Comparison of ENCODE assay signal across 5 worm cellular contexts in genomic region chrIII:7142172-7142601, ce11.
TF ChIP-seq lines count a peak whose summit lies in the region.

No protein-coding gene starts in this region.

TF ChIP-seq in whole organism, L1 larva, 84 proteins besides CTCF, POLR2A, EP300 and RAD21 (continued from another document and continues in another):
- no peak for TF ChIP-seq lir-3 (tag; optimal IDR thresholded peaks at IDR 0.05; lab: Kevin White, UChicago; ENCODE audit: poor library complexity)
- TF ChIP-seq mdl-1 (tag; optimal IDR thresholded peaks at IDR 0.05; lab: Kevin White, UChicago): no peak
- no peak for TF ChIP-seq unc-98 (GFP tag; IDR thresholded peaks at IDR 0.05; lab: Robert Waterston, UW)
- peak; percentile 35 for TF ChIP-seq lin-14 (GFP tag; optimal IDR thresholded peaks at IDR 0.05; lab: Kevin White, UChicago)
- no peak for TF ChIP-seq pqm-1 (tag; optimal IDR thresholded peaks at IDR 0.05; lab: Kevin White, UChicago)
- no peak for TF ChIP-seq tlp-1 (tag; optimal IDR thresholded peaks at IDR 0.05; lab: Kevin White, UChicago)
- no peak for TF ChIP-seq fkh-8 (tag; optimal IDR thresholded peaks at IDR 0.05; lab: Kevin White, UChicago)
- no peak for TF ChIP-seq nhr-12 (tag; optimal IDR thresholded peaks at IDR 0.05; lab: Kevin White, UChicago)
- peak in 1 of 2 experiments; percentile 30 for TF ChIP-seq lsy-2 (tag; optimal IDR thresholded peaks at IDR 0.05; lab: Kevin White, UChicago)
- no peak for TF ChIP-seq egl-13 (tag; optimal IDR thresholded peaks at IDR 0.05; lab: Kevin White, UChicago)
- no peak for TF ChIP-seq mef-2 (tag; optimal IDR thresholded peaks at IDR 0.05; lab: Kevin White, UChicago)
- peak; percentile 96 for TF ChIP-seq snpc-4 (tag; optimal IDR thresholded peaks at IDR 0.05; lab: Kevin White, UChicago)
- peak; percentile 40 for TF ChIP-seq nhr-20 (tag; optimal IDR thresholded peaks at IDR 0.05; lab: Kevin White, UChicago)
- TF ChIP-seq ztf-4 (tag; optimal IDR thresholded peaks at IDR 0.05; lab: Kevin White, UChicago): no peak
- TF ChIP-seq fkh-10 (GFP tag; optimal IDR thresholded peaks at IDR 0.05; lab: Kevin White, UChicago): no peak
- TF ChIP-seq hlh-4 (tag; optimal IDR thresholded peaks at IDR 0.05; lab: Kevin White, UChicago): no peak
- TF ChIP-seq tbx-2 (tag; optimal IDR thresholded peaks at IDR 0.05; lab: Kevin White, UChicago): no peak
- no peak for TF ChIP-seq unc-86 (tag; optimal IDR thresholded peaks at IDR 0.05; lab: Kevin White, UChicago)
- TF ChIP-seq snu-23 (GFP tag; optimal IDR thresholded peaks at IDR 0.05; lab: Kevin White, UChicago): peak; percentile 45
- no peak for TF ChIP-seq fos-1 (tag; optimal IDR thresholded peaks at IDR 0.05; lab: Kevin White, UChicago)
- no peak for TF ChIP-seq efl-3 (GFP tag; optimal IDR thresholded peaks at IDR 0.05; lab: Kevin White, UChicago)
- TF ChIP-seq elt-3 (tag; optimal IDR thresholded peaks at IDR 0.05; lab: Kevin White, UChicago): no peak
- TF ChIP-seq unc-30 (tag; optimal IDR thresholded peaks at IDR 0.05; lab: Kevin White, UChicago): no peak
- no peak for TF ChIP-seq ets-5 (GFP tag; IDR thresholded peaks at IDR 0.05; lab: Robert Waterston, UW)
- no peak for TF ChIP-seq nhr-11 (tag; optimal IDR thresholded peaks at IDR 0.05; lab: Kevin White, UChicago)
- TF ChIP-seq blmp-1 (tag; optimal IDR thresholded peaks at IDR 0.05; lab: Kevin White, UChicago): no peak
- no peak for TF ChIP-seq sup-37 (GFP tag; optimal IDR thresholded peaks at IDR 0.05; lab: Kevin White, UChicago)
- no peak for TF ChIP-seq aly-2 (tag; optimal IDR thresholded peaks at IDR 0.05; lab: Kevin White, UChicago)

TF ChIP-seq in whole organism, L2 larva, 48 proteins besides CTCF, POLR2A, EP300 and RAD21 (continued from another document):
- no peak for TF ChIP-seq nhr-237 (tag; optimal IDR thresholded peaks at IDR 0.05; lab: Kevin White, UChicago)
- TF ChIP-seq nhr-21 (tag; optimal IDR thresholded peaks at IDR 0.05; lab: Kevin White, UChicago): peak; percentile 10
- TF ChIP-seq nhr-11 (tag; optimal IDR thresholded peaks at IDR 0.05; lab: Kevin White, UChicago): no peak
- peak; percentile 34 for TF ChIP-seq crh-2 (tag; optimal IDR thresholded peaks at IDR 0.05; lab: Kevin White, UChicago)
TF ChIP-seq in whole organism, L2 larva: peak in this region for 11.

TF ChIP-seq in whole organism, L3 larva, 47 proteins besides CTCF, POLR2A, EP300 and RAD21 (continued from another document):
- TF ChIP-seq nhr-12 (tag; optimal IDR thresholded peaks at IDR 0.05; lab: Kevin White, UChicago) (no peak), nhr-25 (tag; optimal IDR thresholded peaks at IDR 0.05; lab: Kevin White, UChicago) (peak; percentile 11), ceh-16 (tag; optimal IDR thresholded peaks at IDR 0.05; lab: Kevin White, UChicago) (no peak), aly-2 (tag; optimal IDR thresholded peaks at IDR 0.05; lab: Kevin White, UChicago) (no peak), nhr-23 (tag; optimal IDR thresholded peaks at IDR 0.05; lab: Kevin White, UChicago) (no peak), nfya-1 (tag; optimal IDR thresholded peaks at IDR 0.05; lab: Kevin White, UChicago; ENCODE audit: insufficient read depth) (peak; percentile 43), R02D3.7 (tag; optimal IDR thresholded peaks at IDR 0.05; lab: Kevin White, UChicago) (no peak), unc-39 (tag; optimal IDR thresholded peaks at IDR 0.05; lab: Kevin White, UChicago) (no peak), snpc-4 (tag; optimal IDR thresholded peaks at IDR 0.05; lab: Kevin White, UChicago) (peak; percentile 97), fkh-10 (GFP tag; optimal IDR thresholded peaks at IDR 0.05; lab: Kevin White, UChicago) (no peak), nhr-76 (tag; optimal IDR thresholded peaks at IDR 0.05; lab: Kevin White, UChicago) (no peak), egl-5 (tag; optimal IDR thresholded peaks at IDR 0.05; lab: Kevin White, UChicago) (no peak), unc-62 (GFP tag; optimal IDR thresholded peaks at IDR 0.05; lab: Kevin White, UChicago) (no peak), daf-12 (tag; optimal IDR thresholded peaks at IDR 0.05; lab: Kevin White, UChicago) (no peak), nhr-43 (tag; optimal IDR thresholded peaks at IDR 0.05; lab: Kevin White, UChicago; ENCODE audit: poor library complexity, severe bottlenecking) (no peak), lin-15B (tag; optimal IDR thresholded peaks at IDR 0.05; lab: Kevin White, UChicago) (no peak), jun-1 (tag; optimal IDR thresholded peaks at IDR 0.05; lab: Kevin White, UChicago) (no peak), elt-2 (tag; optimal IDR thresholded peaks at IDR 0.05; lab: Kevin White, UChicago) (peak; percentile 26), ceh-28 (tag; optimal IDR thresholded peaks at IDR 0.05; lab: Kevin White, UChicago) (no peak), elt-3 (tag; optimal IDR thresholded peaks at IDR 0.05; lab: Kevin White, UChicago) (no peak), mml-1 (tag; optimal IDR thresholded peaks at IDR 0.05; lab: Kevin White, UChicago) (no peak), nhr-67 (tag; optimal IDR thresholded peaks at IDR 0.05; lab: Kevin White, UChicago) (no peak), eor-1 (tag; optimal IDR thresholded peaks at IDR 0.05; lab: Kevin White, UChicago) (no peak), mdl-1 (tag; optimal IDR thresholded peaks at IDR 0.05; lab: Kevin White, UChicago) (no peak), ZK546.5 (tag; optimal IDR thresholded peaks at IDR 0.05; lab: Kevin White, UChicago) (no peak), ztf-4 (tag; optimal IDR thresholded peaks at IDR 0.05; lab: Kevin White, UChicago) (no peak), pha-4 (tag; optimal IDR thresholded peaks at IDR 0.05; lab: Kevin White, UChicago) (no peak), ztf-11 (tag; optimal IDR thresholded peaks at IDR 0.05; lab: Kevin White, UChicago) (no peak), fkh-2 (tag; optimal IDR thresholded peaks at IDR 0.05; lab: Kevin White, UChicago) (no peak), ceh-82 (tag; optimal IDR thresholded peaks at IDR 0.05; lab: Kevin White, UChicago) (no peak), skn-1 (tag; optimal IDR thresholded peaks at IDR 0.05; lab: Kevin White, UChicago) (no peak), zag-1 (tag; optimal IDR thresholded peaks at IDR 0.05; lab: Kevin White, UChicago) (no peak)

TF ChIP-seq in whole organism, L4 larva, 104 proteins besides CTCF, POLR2A, EP300 and RAD21 (continued from another document and continues in another):
- TF ChIP-seq nhr-41 (GFP tag; IDR thresholded peaks at IDR 0.05; lab: Robert Waterston, UW): 0 out of 2 replicates have a peak, but pooled peaks have one; percentile 26
- no peak for TF ChIP-seq lin-39 (tag; optimal IDR thresholded peaks at IDR 0.05; lab: Kevin White, UChicago)
- no peak for TF ChIP-seq nhr-77 (tag; optimal IDR thresholded peaks at IDR 0.05; lab: Kevin White, UChicago)
- peak; percentile 64 for TF ChIP-seq lin-38 (GFP tag; IDR thresholded peaks at IDR 0.05; lab: Robert Waterston, UW)
- TF ChIP-seq R02D3.7 (tag; optimal IDR thresholded peaks at IDR 0.05; lab: Kevin White, UChicago): no peak
- peak; percentile 71 for TF ChIP-seq snpc-1.2 (GFP tag; IDR thresholded peaks at IDR 0.05; lab: Robert Waterston, UW)
- peak; percentile 61; the same call in 1 of the 2 replicates for TF ChIP-seq ceh-44 (GFP tag; IDR thresholded peaks at IDR 0.05; lab: Robert Waterston, UW)
- peak; percentile 63 for TF ChIP-seq mes-2 (tag; optimal IDR thresholded peaks at IDR 0.05; lab: Kevin White, UChicago; ENCODE audit: poor library complexity, severe bottlenecking)
- 0 out of 2 replicates have a peak, but pooled peaks have one; percentile 58 for TF ChIP-seq Y105C5A.15 (GFP tag; IDR thresholded peaks at IDR 0.05; lab: Robert Waterston, UW)
- peak; percentile 47 for TF ChIP-seq spr-1 (tag; optimal IDR thresholded peaks at IDR 0.05; lab: Kevin White, UChicago)
- no peak for TF ChIP-seq egl-43 (GFP tag; IDR thresholded peaks at IDR 0.05; lab: Robert Waterston, UW)
- peak; percentile 55 for TF ChIP-seq mdt-29 (GFP tag; IDR thresholded peaks at IDR 0.05; lab: Robert Waterston, UW)
- no peak for TF ChIP-seq hif-1 (tag; optimal IDR thresholded peaks at IDR 0.05; lab: Kevin White, UChicago)
- TF ChIP-seq nhr-6 (tag; optimal IDR thresholded peaks at IDR 0.05; lab: Kevin White, UChicago): peak; percentile 26
- peak; percentile 71; the same call in 1 of the 2 replicates for TF ChIP-seq php-3 (GFP tag; IDR thresholded peaks at IDR 0.05; lab: Robert Waterston, UW)
- peak; percentile 55 for TF ChIP-seq nhr-102 (tag; optimal IDR thresholded peaks at IDR 0.05; lab: Kevin White, UChicago)
- peak; percentile 68; the same call in 1 of the 2 replicates for TF ChIP-seq Y48G9A.11 (GFP tag; IDR thresholded peaks at IDR 0.05; lab: Robert Waterston, UW)
- TF ChIP-seq daf-16 (GFP tag; optimal IDR thresholded peaks at IDR 0.05; lab: Kevin White, UChicago): peak in 1 of 2 experiments; percentile 9
- TF ChIP-seq daf-16 (tag; optimal IDR thresholded peaks at IDR 0.05; lab: Kevin White, UChicago): peak; percentile 59
- TF ChIP-seq arid-1 (GFP tag; conservative IDR thresholded peaks at IDR 0.05; lab: Robert Waterston, UW): peak; percentile 62
- TF ChIP-seq daf-8 (GFP tag; IDR thresholded peaks at IDR 0.05; lab: Robert Waterston, UW): no peak
- TF ChIP-seq attf-4 (tag; optimal IDR thresholded peaks at IDR 0.05; lab: Kevin White, UChicago): no peak
- peak; percentile 65 for TF ChIP-seq hlh-30 (tag; optimal IDR thresholded peaks at IDR 0.05; lab: Kevin White, UChicago; ENCODE audit: insufficient read depth)
- TF ChIP-seq F10B5.3 (tag; optimal IDR thresholded peaks at IDR 0.05; lab: Kevin White, UChicago): peak; percentile 8
- no peak for TF ChIP-seq F26F4.8 (GFP tag; conservative IDR thresholded peaks at IDR 0.05; lab: Robert Waterston, UW)
- TF ChIP-seq lsy-2 (tag; optimal IDR thresholded peaks at IDR 0.05; lab: Kevin White, UChicago): peak in 1 of 2 experiments; percentile 56
- TF ChIP-seq hlh-11 (tag; optimal IDR thresholded peaks at IDR 0.05; lab: Kevin White, UChicago): peak; percentile 40
- no peak for TF ChIP-seq unc-39 (tag; optimal IDR thresholded peaks at IDR 0.05; lab: Kevin White, UChicago)
- TF ChIP-seq nhr-48 (tag; optimal IDR thresholded peaks at IDR 0.05; lab: Kevin White, UChicago): peak; percentile 35
- TF ChIP-seq nhr-111 (GFP tag; optimal IDR thresholded peaks at IDR 0.05; lab: Kevin White, UChicago): peak; percentile 27
- TF ChIP-seq dve-1 (tag; optimal IDR thresholded peaks at IDR 0.05; lab: Kevin White, UChicago; ENCODE audit: insufficient read depth): peak; percentile 51
- peak; percentile 28 for TF ChIP-seq rbr-2 (tag; optimal IDR thresholded peaks at IDR 0.05; lab: Kevin White, UChicago)
- TF ChIP-seq lin-1 (GFP tag; IDR thresholded peaks at IDR 0.05; lab: Robert Waterston, UW): 0 out of 2 replicates have a peak, but pooled peaks have one; percentile 6
- TF ChIP-seq dmd-8 (GFP tag; IDR thresholded peaks at IDR 0.05; lab: Robert Waterston, UW): no peak
- TF ChIP-seq ama-1 (optimal IDR thresholded peaks at IDR 0.05; lab: Kevin White, UChicago): peak; percentile 85
- peak; percentile 33 for TF ChIP-seq duxl-1 (tag; optimal IDR thresholded peaks at IDR 0.05; lab: Kevin White, UChicago; ENCODE audit: poor library complexity)
- 0 out of 2 replicates have a peak, but pooled peaks have one; percentile 56 for TF ChIP-seq daf-19 (GFP tag; conservative IDR thresholded peaks at IDR 0.05; lab: Robert Waterston, UW)

TF ChIP-seq in whole organism, young adult, 124 proteins besides CTCF, POLR2A, EP300 and RAD21 (continued from another document and continues in another):
- TF ChIP-seq madf-10 (tag; optimal IDR thresholded peaks at IDR 0.05; lab: Kevin White, UChicago) (no peak), lsl-1 (GFP tag; optimal IDR thresholded peaks at IDR 0.05; lab: Kevin White, UChicago) (peak; percentile 71), F33H1.4 (GFP tag; IDR thresholded peaks at IDR 0.05; lab: Robert Waterston, UW) (peak; percentile 56), Y56A3A.18 (GFP tag; IDR thresholded peaks at IDR 0.05; lab: Robert Waterston, UW) (peak; percentile 61; the same call in 1 of the 2 replicates), egrh-3 (GFP tag; IDR thresholded peaks at IDR 0.05; lab: Robert Waterston, UW) (no peak), hmg-1.2 (GFP tag; IDR thresholded peaks at IDR 0.05; lab: Robert Waterston, UW) (peak; percentile 94), snpc-3.4 (tag; optimal IDR thresholded peaks at IDR 0.05; lab: Kevin White, UChicago) (peak; percentile 95), Y95B8A.8 (GFP tag; IDR thresholded peaks at IDR 0.05; lab: Robert Waterston, UW) (peak; percentile 67; the same call in 1 of the 2 replicates), ceh-91 (GFP tag; IDR thresholded peaks at IDR 0.05; lab: Robert Waterston, UW) (peak; percentile 51; the same call in 1 of the 2 replicates), snpc-1.3 (tag; optimal IDR thresholded peaks at IDR 0.05; lab: Kevin White, UChicago; ENCODE audit: insufficient read depth) (peak; percentile 89), lin-40 (tag; optimal IDR thresholded peaks at IDR 0.05; lab: Kevin White, UChicago) (no peak), lin-54 (GFP tag; optimal IDR thresholded peaks at IDR 0.05; lab: Kevin White, UChicago) (peak; percentile 63), ztf-28 (GFP tag; IDR thresholded peaks at IDR 0.05; lab: Robert Waterston, UW) (no peak), dox-1 (GFP tag; IDR thresholded peaks at IDR 0.05; lab: Robert Waterston, UW) (peak; percentile 78), C17E4.6 (GFP tag; IDR thresholded peaks at IDR 0.05; lab: Robert Waterston, UW) (peak; percentile 60), hmg-20 (GFP tag; IDR thresholded peaks at IDR 0.05; lab: Robert Waterston, UW) (0 out of 2 replicates have a peak, but pooled peaks have one; percentile 47), ceh-100 (GFP tag; IDR thresholded peaks at IDR 0.05; lab: Robert Waterston, UW) (no peak), tlf-1 (GFP tag; optimal IDR thresholded peaks at IDR 0.05; lab: Kevin White, UChicago) (peak; percentile 18), B0261.1 (tag; optimal IDR thresholded peaks at IDR 0.05; lab: Kevin White, UChicago) (no peak), nhr-90 (tag; optimal IDR thresholded peaks at IDR 0.05; lab: Kevin White, UChicago) (no peak), tbp1 (GFP tag; optimal IDR thresholded peaks at IDR 0.05; lab: Kevin White, UChicago) (peak; percentile 78), madf-6 (GFP tag; IDR thresholded peaks at IDR 0.05; lab: Robert Waterston, UW) (peak; percentile 64), unc-130 (GFP tag; optimal IDR thresholded peaks at IDR 0.05; lab: Kevin White, UChicago) (no peak), ama-1 (optimal IDR thresholded peaks at IDR 0.05; lab: Kevin White, UChicago) (peak; percentile 19), ama-1 (GFP tag; optimal IDR thresholded peaks at IDR 0.05; lab: Kevin White, UChicago) (peak in 1 of 2 experiments; percentile 11), egl-44 (GFP tag; IDR thresholded peaks at IDR 0.05; lab: Robert Waterston, UW) (no peak), chd-7 (tag; optimal IDR thresholded peaks at IDR 0.05; lab: Kevin White, UChicago) (no peak), bed-1 (GFP tag; IDR thresholded peaks at IDR 0.05; lab: Robert Waterston, UW) (no peak), attf-3 (GFP tag; conservative IDR thresholded peaks at IDR 0.05; lab: Robert Waterston, UW) (no peak), F57C9.4 (tag; optimal IDR thresholded peaks at IDR 0.05; lab: Kevin White, UChicago) (no peak), aptf-3 (GFP tag; IDR thresholded peaks at IDR 0.05; lab: Robert Waterston, UW) (no peak), Y53G8AR.9 (GFP tag; conservative IDR thresholded peaks at IDR 0.05; lab: Robert Waterston, UW) (peak; percentile 78), mcd-1 (GFP tag; IDR thresholded peaks at IDR 0.05; lab: Robert Waterston, UW) (peak; percentile 51), ztf-18 (tag; optimal IDR thresholded peaks at IDR 0.05; lab: Kevin White, UChicago) (peak; percentile 4), lin-26 (GFP tag; IDR thresholded peaks at IDR 0.05; lab: Robert Waterston, UW) (peak; percentile 18; the same call in 1 of the 2 replicates), attf-6 (GFP tag; IDR thresholded peaks at IDR 0.05; lab: Robert Waterston, UW) (peak; percentile 96), Y53F4B.3 (GFP tag; IDR thresholded peaks at IDR 0.05; lab: Robert Waterston, UW) (0 out of 2 replicates have a peak, but pooled peaks have one; percentile 4), somi-1 (GFP tag; optimal IDR thresholded peaks at IDR 0.05; lab: Kevin White, UChicago) (no peak), pbrm-1 (GFP tag; IDR thresholded peaks at IDR 0.05; lab: Robert Waterston, UW) (peak; percentile 90), akir-1 (GFP tag; optimal IDR thresholded peaks at IDR 0.05; lab: Kevin White, UChicago) (no peak), F52B5.7 (tag; optimal IDR thresholded peaks at IDR 0.05; lab: Kevin White, UChicago) (no peak), gei-17 (GFP tag; optimal IDR thresholded peaks at IDR 0.05; lab: Kevin White, UChicago) (no peak), snpc-4 (GFP tag; optimal IDR thresholded peaks at IDR 0.05; lab: Kevin White, UChicago) (peak; percentile 96), snpc-4 (tag; optimal IDR thresholded peaks at IDR 0.05; lab: Kevin White, UChicago) (peak; percentile 96 to 98 (median 97))
